Worm (Caenorhabditis elegans) whole organism, L2 larva: ENCODE results near the gene C46F4.3.

ENCODE experiments used
- F13H6.1 ChIP-seq: sonication (generic microtip); optimal IDR thresholded peaks from 2 replicates; lab custom pipeline; 2016; ENCODE audit warnings: missing genetic modification characterization, missing compliant biosample characterization
- fos-1 ChIP-seq: fragments of 150-350 bp; optimal IDR thresholded peaks from 2 replicates; lab custom pipeline; 2014; ENCODE audit warnings: missing biosample characterization, missing genetic modification characterization
- lin-13 ChIP-seq: fragments of 150-350 bp; optimal IDR thresholded peaks from 2 replicates; lab custom pipeline; 2014; ENCODE audit warnings: missing biosample characterization, missing genetic modification reagents, missing genetic modification characterization
- lsy-2 ChIP-seq, 2 experiments: fragments of 150-350 bp in 1 of 2; sonication (generic microtip) in 1 of 2; optimal IDR thresholded peaks; 2 replicates each; lab custom pipeline; 2014 to 2017; ENCODE audit warnings: missing biosample characterization in 2 of 2, missing genetic modification characterization in 2 of 2
- mab-5 ChIP-seq: fragments of 150-350 bp; optimal IDR thresholded peaks from 2 replicates; lab custom pipeline; 2014; ENCODE audit warnings: missing biosample characterization, missing genetic modification characterization
- mdl-1 ChIP-seq, 2 experiments: fragments of 150-350 bp in 1 of 2; sonication (generic microtip) in 1 of 2; optimal IDR thresholded peaks; 2 replicates each; lab custom pipeline; 2017; ENCODE audit warnings: missing biosample characterization in 2 of 2, missing genetic modification characterization in 2 of 2
- nhr-129 ChIP-seq: fragments of 150-350 bp; optimal IDR thresholded peaks from 2 replicates; lab custom pipeline; 2014; ENCODE audit warnings: missing biosample characterization, missing genetic modification characterization
- nhr-237 ChIP-seq: fragments of 150-350 bp; optimal IDR thresholded peaks from 2 replicates; lab custom pipeline; 2014; ENCODE audit warnings: missing biosample characterization, missing genetic modification characterization
- snpc-4 ChIP-seq: fragments of 150-350 bp; optimal IDR thresholded peaks from 2 replicates; lab custom pipeline; 2014; ENCODE audit warnings: missing biosample characterization, missing genetic modification characterization
- unc-39 ChIP-seq: fragments of 150-350 bp; optimal IDR thresholded peaks from 2 replicates; lab custom pipeline; 2014; ENCODE audit warnings: missing biosample characterization, missing genetic modification characterization
- unc-62 ChIP-seq: fragments of 150-350 bp; optimal IDR thresholded peaks from 2 replicates; lab custom pipeline; 2014; ENCODE audit warnings: missing biosample characterization, missing genetic modification reagents, missing genetic modification characterization
- zag-1 ChIP-seq: fragments of 150-350 bp; optimal IDR thresholded peaks from 2 replicates; lab custom pipeline; 2014; ENCODE audit warnings: missing biosample characterization, missing genetic modification characterization
- ztf-11 ChIP-seq: sonication (generic microtip); optimal IDR thresholded peaks from 2 replicates; lab custom pipeline; 2017; ENCODE audit warnings: missing biosample characterization, missing genetic modification characterization

- TF ChIP-seq fos-1 (tag; lab: Kevin White, UChicago): no peak
- no peak for TF ChIP-seq lin-13 (GFP tag; lab: Kevin White, UChicago)
- no peak for TF ChIP-seq zag-1 (tag; lab: Kevin White, UChicago)
- no peak for TF ChIP-seq lsy-2 (tag; optimal IDR thresholded peaks at IDR 0.05; lab: Kevin White, UChicago)
- no peak for TF ChIP-seq nhr-237 (tag; lab: Kevin White, UChicago)
- TF ChIP-seq snpc-4 (tag; lab: Kevin White, UChicago): no peak
- TF ChIP-seq ztf-11 (tag; lab: Kevin White, UChicago): no peak
- TF ChIP-seq mab-5 (tag; lab: Kevin White, UChicago): no peak
- no peak for TF ChIP-seq F13H6.1 (tag; lab: Kevin White, UChicago)
- TF ChIP-seq mdl-1 (tag; optimal IDR thresholded peaks at IDR 0.05; lab: Kevin White, UChicago): no peak
- no peak for TF ChIP-seq unc-62 (GFP tag; lab: Kevin White, UChicago)
- TF ChIP-seq unc-39: no peak
- no peak for TF ChIP-seq nhr-129 (tag; lab: Kevin White, UChicago)
Measured at ce11 chrX:5935473-5935872, at the start of gene C46F4.3.
